Worm (Caenorhabditis elegans) whole organism, L4/young adult: Measurements from ENCODE around the gene srt-68.

Experiments
- dao-5 ChIP-seq: sonication (generic microtip); optimal IDR thresholded peaks from 2 replicates; lab custom pipeline; 2016; ENCODE audit warnings: missing genotype, missing genetic modification characterization, moderate library complexity, missing compliant biosample characterization
- him-1 ChIP-seq: sonication (generic microtip); optimal IDR thresholded peaks from 2 replicates; lab custom pipeline; 2016; ENCODE audit warnings: missing genotype, missing genetic modification reagents, missing genetic modification characterization, missing compliant biosample characterization

- no peak for TF ChIP-seq dao-5 (tag; lab: Kevin White, UChicago)
- TF ChIP-seq him-1, result no peak
Observed at ce11 chrV:5239404-5239803, 12.5 kb downstream of the srt-68 start, which contains the start of gene C52A10.3.
